Worm (Caenorhabditis elegans): Measurements from ENCODE around the gene F53A2.1.

F53A2.1 gene

DNA sequence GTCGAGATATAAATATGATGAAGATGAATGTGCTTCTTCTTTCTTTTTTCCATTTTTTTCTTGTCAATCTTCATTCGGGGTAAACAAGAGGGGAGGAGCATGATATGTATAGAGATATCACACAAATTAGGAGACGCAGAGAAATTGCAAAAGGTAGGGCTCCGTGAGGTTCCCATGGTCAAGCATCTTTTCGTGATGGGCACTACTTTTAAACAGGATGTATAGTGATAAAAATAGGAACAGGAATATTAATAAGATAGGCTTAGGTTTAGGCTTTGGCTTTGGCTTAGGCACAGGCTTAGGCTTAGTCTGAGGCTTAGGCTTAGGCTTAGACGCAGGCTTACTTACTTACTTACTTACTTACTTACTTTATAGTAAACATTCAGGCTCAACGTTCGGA, at the start of gene F53A2.1:
TSS of gene F53A2.1 (minus strand) at position 101 of the 400 bp plus-strand sequence.
- no peak for TF ChIP-seq snpc-4 (tag; optimal IDR thresholded peaks at IDR 0.05)
- no peak for TF ChIP-seq pha-4 (tag; optimal IDR thresholded peaks at IDR 0.05)
- TF ChIP-seq pqm-1 (tag; optimal IDR thresholded peaks at IDR 0.05), result no peak
- TF ChIP-seq aly-2 (tag; optimal IDR thresholded peaks at IDR 0.05), result no peak
- no peak for TF ChIP-seq elt-3 (tag; optimal IDR thresholded peaks at IDR 0.05)
- TF ChIP-seq fkh-2 (tag; optimal IDR thresholded peaks at IDR 0.05), result no peak
- TF ChIP-seq nhr-23 (tag; optimal IDR thresholded peaks at IDR 0.05), result no peak
- TF ChIP-seq nfya-1 (tag; optimal IDR thresholded peaks at IDR 0.05; ENCODE audit: insufficient read depth), result no peak
- no peak for TF ChIP-seq ztf-4 (tag; optimal IDR thresholded peaks at IDR 0.05)
- TF ChIP-seq nhr-237 (tag; optimal IDR thresholded peaks at IDR 0.05), result no peak
- TF ChIP-seq lin-39 (tag; optimal IDR thresholded peaks at IDR 0.05), result no peak
- TF ChIP-seq nhr-77 (tag; optimal IDR thresholded peaks at IDR 0.05), result no peak
- no peak for TF ChIP-seq skn-1 (tag; optimal IDR thresholded peaks at IDR 0.05)
- TF ChIP-seq elt-1 (tag; optimal IDR thresholded peaks at IDR 0.05), result no peak
- no peak for TF ChIP-seq unc-62 (GFP tag; optimal IDR thresholded peaks at IDR 0.05)
- no peak for TF ChIP-seq nhr-28 (tag; optimal IDR thresholded peaks at IDR 0.05)
- TF ChIP-seq ceh-16 (tag; optimal IDR thresholded peaks at IDR 0.05), result no peak
- TF ChIP-seq ceh-82 (tag; optimal IDR thresholded peaks at IDR 0.05), result no peak
- no peak for TF ChIP-seq mdl-1 (tag; optimal IDR thresholded peaks at IDR 0.05)

DNA sequence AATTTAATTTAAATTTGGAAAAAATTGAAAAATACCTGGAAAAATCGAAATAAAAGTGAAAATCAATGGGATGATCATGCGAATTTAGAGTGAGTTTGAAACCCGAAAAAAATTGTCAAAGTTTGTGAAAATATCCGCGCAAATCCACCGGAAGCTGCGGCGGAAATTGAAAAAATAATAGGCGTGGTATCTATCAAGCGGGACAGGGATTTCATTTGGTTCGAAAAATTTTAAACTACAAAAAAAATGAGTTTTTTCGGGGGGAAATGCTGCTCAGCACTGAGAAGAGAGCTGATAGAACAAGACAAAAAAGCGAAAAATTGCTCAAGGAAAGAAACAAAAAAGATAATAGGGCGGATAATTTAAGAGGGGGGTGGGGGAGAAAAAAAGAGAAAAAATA, 46.3 kb upstream of the F53A2.1 start, which contains the start of gene T03F6.9:
TSS of gene T03F6.9 (minus strand) at position 101 of the 400 bp plus-strand sequence.
- TF ChIP-seq tbx-2 (tag; optimal IDR thresholded peaks at IDR 0.05), result no peak
- no peak for TF ChIP-seq ceh-16 (tag; optimal IDR thresholded peaks at IDR 0.05)

DNA sequence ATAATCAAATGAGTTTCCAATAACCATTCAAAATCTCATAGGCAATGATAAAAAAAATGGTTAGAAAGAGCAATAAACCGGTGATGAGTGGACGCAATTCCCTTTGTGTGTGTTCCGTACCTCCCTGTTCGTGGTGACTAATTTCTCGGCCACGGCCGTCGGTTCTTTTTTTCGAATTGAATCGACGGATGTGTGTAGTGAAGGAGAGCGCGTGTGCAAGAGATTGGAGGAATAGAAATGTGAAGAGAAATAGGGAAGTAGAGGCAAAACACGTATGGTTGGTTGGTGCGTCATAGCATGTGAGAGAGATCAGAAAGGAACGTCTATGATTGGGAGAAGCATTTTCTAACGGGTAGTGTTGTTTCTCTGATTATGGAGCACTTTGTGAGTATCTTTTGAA, 35.2 kb upstream of the F53A2.1 start:
- TF ChIP-seq hmg-11 (tag; optimal IDR thresholded peaks at IDR 0.05), result peak; percentile 81
- no peak for TF ChIP-seq R02D3.7 (tag; optimal IDR thresholded peaks at IDR 0.05)
- peak; percentile 76 for TF ChIP-seq pha-4 (tag; optimal IDR thresholded peaks at IDR 0.05)
- TF ChIP-seq aly-2 (tag; optimal IDR thresholded peaks at IDR 0.05), result no peak
- TF ChIP-seq lin-15B (tag; optimal IDR thresholded peaks at IDR 0.05), result peak; percentile 70
- no peak for TF ChIP-seq unc-62 (GFP tag; optimal IDR thresholded peaks at IDR 0.05)
- no peak for TF ChIP-seq daf-12 (tag; optimal IDR thresholded peaks at IDR 0.05)
- no peak for TF ChIP-seq elt-2 (tag; optimal IDR thresholded peaks at IDR 0.05)
- peak; percentile 26 for TF ChIP-seq nhr-25 (tag; optimal IDR thresholded peaks at IDR 0.05)
- no peak for TF ChIP-seq skn-1 (tag; optimal IDR thresholded peaks at IDR 0.05)
- peak; percentile 55 for TF ChIP-seq lin-39 (tag; optimal IDR thresholded peaks at IDR 0.05)
- no peak for TF ChIP-seq ceh-9 (tag; optimal IDR thresholded peaks at IDR 0.05)
- peak; percentile 9 for TF ChIP-seq pqm-1 (tag; optimal IDR thresholded peaks at IDR 0.05)
- no peak for TF ChIP-seq mdl-1 (tag; optimal IDR thresholded peaks at IDR 0.05)
- no peak for TF ChIP-seq nhr-77 (tag; optimal IDR thresholded peaks at IDR 0.05)
- no peak for TF ChIP-seq nhr-76 (tag; optimal IDR thresholded peaks at IDR 0.05)
- TF ChIP-seq egl-27 (tag; optimal IDR thresholded peaks at IDR 0.05), result no peak
- no peak for TF ChIP-seq ceh-28 (tag; optimal IDR thresholded peaks at IDR 0.05)
- no peak for TF ChIP-seq elt-3 (tag; optimal IDR thresholded peaks at IDR 0.05)
- no peak for TF ChIP-seq tbx-2 (tag; optimal IDR thresholded peaks at IDR 0.05)
- no peak for TF ChIP-seq ZK546.5 (tag; optimal IDR thresholded peaks at IDR 0.05)
- no peak for TF ChIP-seq ceh-82 (tag; optimal IDR thresholded peaks at IDR 0.05)
- no peak for TF ChIP-seq nhr-28 (tag; optimal IDR thresholded peaks at IDR 0.05)
- no peak for TF ChIP-seq fos-1 (tag; optimal IDR thresholded peaks at IDR 0.05)
- no peak for TF ChIP-seq nhr-11 (tag; optimal IDR thresholded peaks at IDR 0.05)
- no peak for TF ChIP-seq zag-1 (tag; optimal IDR thresholded peaks at IDR 0.05)
- peak; percentile 86 for TF ChIP-seq nfya-1 (tag; optimal IDR thresholded peaks at IDR 0.05; ENCODE audit: insufficient read depth)
- no peak for TF ChIP-seq nhr-23 (tag; optimal IDR thresholded peaks at IDR 0.05)
- no peak for TF ChIP-seq nhr-237 (tag; optimal IDR thresholded peaks at IDR 0.05)
- no peak for TF ChIP-seq ztf-4 (tag; optimal IDR thresholded peaks at IDR 0.05)
- TF ChIP-seq eor-1 (tag; optimal IDR thresholded peaks at IDR 0.05), result no peak
- no peak for TF ChIP-seq fkh-10 (GFP tag; optimal IDR thresholded peaks at IDR 0.05)
- TF ChIP-seq jun-1 (tag; optimal IDR thresholded peaks at IDR 0.05), result peak; percentile 32
- TF ChIP-seq snpc-4 (tag; optimal IDR thresholded peaks at IDR 0.05), result no peak
- no peak for TF ChIP-seq lsy-12 (tag; optimal IDR thresholded peaks at IDR 0.05)
- no peak for TF ChIP-seq nhr-43 (tag; optimal IDR thresholded peaks at IDR 0.05; ENCODE audit: poor library complexity, severe bottlenecking)

Data from whole organism, L3 larva.